Fruit fly (Drosophila melanogaster): Measurements from ENCODE around the gene Usp47.
A peak's percentile ranks its signal among the peaks of the same experiment; 100 is the strongest.

Usp47 gene

DNA sequence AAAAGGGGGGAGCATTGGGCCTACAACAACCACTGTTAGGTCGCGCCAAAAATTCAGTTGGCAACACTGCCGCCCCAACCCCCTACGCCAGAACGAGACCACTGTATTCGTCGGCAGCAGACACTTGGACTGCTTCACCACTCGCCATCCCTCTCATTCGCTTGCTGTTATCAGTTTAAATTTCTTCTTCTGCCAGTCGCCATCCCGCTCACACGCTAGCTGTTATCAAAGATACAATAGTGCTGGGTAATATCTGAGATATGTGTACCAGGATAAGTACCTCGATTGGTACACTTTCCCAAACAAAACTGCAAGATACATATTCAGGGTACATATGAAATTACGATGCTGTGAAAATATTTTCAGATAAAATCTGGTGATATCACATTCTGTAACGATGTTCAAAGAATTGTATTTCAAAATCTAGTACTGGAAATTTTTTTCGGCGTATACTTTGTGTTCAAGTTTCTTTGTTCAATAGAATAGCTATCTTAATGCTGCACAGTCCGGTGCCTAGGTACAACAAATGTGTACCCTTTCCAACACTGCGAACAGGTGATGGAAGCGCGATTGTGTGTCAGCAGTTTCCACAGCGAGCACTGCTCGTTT lies 18.1 kb downstream of the Usp47 start (continued):
- peak; percentile 73 for TF ChIP-seq CG30020 (tag; optimal IDR thresholded peaks at IDR 0.05)
- TF ChIP-seq D19A (tag; optimal IDR thresholded peaks at IDR 0.05): no peak
- peak; percentile 62 for TF ChIP-seq CG17328 (GFP tag; IDR thresholded peaks at IDR 0.05)
- peak; percentile 39; the same call in 2 of the 3 replicates for TF ChIP-seq B-H1 (GFP tag; IDR thresholded peaks at IDR 0.05)
- peak; percentile 45 for TF ChIP-seq CG2875 (GFP tag; optimal IDR thresholded peaks at IDR 0.05)
- TF ChIP-seq CG4360 (GFP tag; IDR thresholded peaks at IDR 0.05): peak; percentile 96
- TF ChIP-seq usp (GFP tag; optimal IDR thresholded peaks at IDR 0.05): no peak
- TF ChIP-seq CG2116 (GFP tag; optimal IDR thresholded peaks at IDR 0.05): peak; percentile 48
- peak; percentile 84 for TF ChIP-seq Dip3 (GFP tag; optimal IDR thresholded peaks at IDR 0.05)
- peak; percentile 69; the same call in 1 of the 2 replicates for TF ChIP-seq sisA (GFP tag; IDR thresholded peaks at IDR 0.05)
- peak; percentile 55 for TF ChIP-seq ac (GFP tag; optimal IDR thresholded peaks at IDR 0.05)
- TF ChIP-seq CG3281 (GFP tag; optimal IDR thresholded peaks at IDR 0.05): peak; percentile 91
- no peak for TF ChIP-seq Optix (GFP tag; IDR thresholded peaks at IDR 0.05)
- TF ChIP-seq CG18476 (GFP tag; optimal IDR thresholded peaks at IDR 0.05): peak; percentile 84
- TF ChIP-seq lov (optimal IDR thresholded peaks at IDR 0.05): no peak
- peak; percentile 49; the same call in 1 of the 3 replicates for TF ChIP-seq lov (GFP tag; IDR thresholded peaks at IDR 0.05)
- peak; percentile 55 for TF ChIP-seq CG17912 (GFP tag; optimal IDR thresholded peaks at IDR 0.05)
- peak; percentile 69 for TF ChIP-seq Ptx1 (GFP tag; IDR thresholded peaks at IDR 0.05)
- no peak for TF ChIP-seq Neu2 (GFP tag; optimal IDR thresholded peaks at IDR 0.05; ENCODE audit: borderline replicate concordance)
- no peak for TF ChIP-seq D (optimal IDR thresholded peaks at IDR 0.05)
- TF ChIP-seq D (GFP tag; optimal IDR thresholded peaks at IDR 0.05): peak; percentile 74
- TF ChIP-seq scrt (GFP tag; optimal IDR thresholded peaks at IDR 0.05): peak; percentile 81
- peak in 1 of 2 experiments; percentile 82 for TF ChIP-seq Eip74EF (GFP tag; optimal IDR thresholded peaks at IDR 0.05)
- TF ChIP-seq Hmx (GFP tag; optimal IDR thresholded peaks at IDR 0.05): peak; percentile 65
- TF ChIP-seq Nf-YA (GFP tag; IDR thresholded peaks at IDR 0.05): 0 out of 2 replicates have a peak, but pooled peaks have one; percentile 10
- TF ChIP-seq tx (GFP tag; optimal IDR thresholded peaks at IDR 0.05): peak; percentile 88
- no peak for TF ChIP-seq zen2 (GFP tag; IDR thresholded peaks at IDR 0.05; ENCODE audit: partially characterized antibody)
- peak; percentile 58; the same call in 1 of the 4 replicates for TF ChIP-seq chinmo (GFP tag; IDR thresholded peaks at IDR 0.05; ENCODE audit: partially characterized antibody)
- peak; percentile 67 for TF ChIP-seq CG13123 (GFP tag; optimal IDR thresholded peaks at IDR 0.05)
- TF ChIP-seq CG1024 (GFP tag; IDR thresholded peaks at IDR 0.05): 0 out of 2 replicates have a peak, but pooled peaks have one; percentile 19
- peak; percentile 69 for TF ChIP-seq CG7372 (GFP tag; IDR thresholded peaks at IDR 0.05)
- TF ChIP-seq lola (GFP tag; optimal IDR thresholded peaks at IDR 0.05): peak in 1 of 3 experiments; percentile 82
- TF ChIP-seq Awh (GFP tag; IDR thresholded peaks at IDR 0.05): 0 out of 2 replicates have a peak, but pooled peaks have one; percentile 33
- TF ChIP-seq CG2120 (GFP tag; optimal IDR thresholded peaks at IDR 0.05): peak; percentile 93
- peak; percentile 76 for TF ChIP-seq CG10654 (GFP tag; optimal IDR thresholded peaks at IDR 0.05)
- no peak for TF ChIP-seq toy (GFP tag; IDR thresholded peaks at IDR 0.05)
- peak; percentile 85 for TF ChIP-seq BtbVII (GFP tag; optimal IDR thresholded peaks at IDR 0.05)
- peak; percentile 85 for TF ChIP-seq nerfin-1 (tag; optimal IDR thresholded peaks at IDR 0.05)
- TF ChIP-seq Nf-YB (GFP tag; optimal IDR thresholded peaks at IDR 0.05): peak; percentile 76
- peak; percentile 68 for TF ChIP-seq CG11247 (GFP tag; IDR thresholded peaks at IDR 0.05)
- TF ChIP-seq slou (GFP tag; optimal IDR thresholded peaks at IDR 0.05): peak; percentile 87
- TF ChIP-seq CG16813 (GFP tag; IDR thresholded peaks at IDR 0.05; ENCODE audit: partially characterized antibody): no peak
- TF ChIP-seq ara (GFP tag; IDR thresholded peaks at IDR 0.05): no peak; the same call in 1 of the 2 replicates
- TF ChIP-seq PHDP (tag; optimal IDR thresholded peaks at IDR 0.05): peak; percentile 91
- TF ChIP-seq br (optimal IDR thresholded peaks at IDR 0.05): no peak
- no peak; the same call in 1 of the 2 replicates for TF ChIP-seq onecut (GFP tag; IDR thresholded peaks at IDR 0.05)
- TF ChIP-seq Elba2 (GFP tag; optimal IDR thresholded peaks at IDR 0.05): peak; percentile 10
- TF ChIP-seq ken (GFP tag; IDR thresholded peaks at IDR 0.05): 0 out of 3 replicates have a peak, but pooled peaks have one; percentile 40
- TF ChIP-seq CG7556 (GFP tag; optimal IDR thresholded peaks at IDR 0.05): peak; percentile 90
- no peak; the same call in 2 of the 3 replicates for TF ChIP-seq CG34224 (GFP tag; IDR thresholded peaks at IDR 0.05; ENCODE audit: partially characterized antibody)

All from whole organism, embryonic.